Fruit fly (Drosophila melanogaster): Measurements from ENCODE around the gene wts.
A peak's percentile ranks its signal among the peaks of the same experiment; 100 is the strongest.

Gene wts

DNA sequence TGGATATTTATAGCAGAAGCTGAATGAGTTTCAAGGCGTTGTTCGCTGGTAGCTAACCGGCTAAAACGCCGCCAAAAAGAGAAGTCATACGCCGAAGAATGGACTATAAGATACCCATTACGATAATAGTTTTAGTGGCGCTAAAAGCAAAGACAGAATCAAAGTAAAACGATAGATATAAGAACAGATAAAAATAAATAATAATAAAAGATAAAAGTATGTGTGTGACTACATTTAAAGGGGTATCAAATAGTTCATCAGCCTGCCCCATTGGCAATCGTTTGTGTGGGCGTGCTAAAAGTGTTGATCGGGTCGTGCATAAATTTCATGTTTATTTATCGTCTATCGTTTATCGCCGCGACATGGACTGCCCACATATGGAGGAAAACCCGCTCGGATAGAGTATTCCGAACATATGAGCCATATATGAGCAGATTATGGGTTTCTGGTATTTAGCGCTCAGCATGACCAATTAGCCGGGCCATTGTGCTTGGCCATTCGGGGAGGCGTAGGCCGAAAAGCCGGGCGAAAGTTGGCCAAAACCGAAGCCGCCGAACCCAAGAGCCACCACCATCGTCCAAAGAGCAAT lies 9.0 kb downstream of the wts start (continued):
- TF ChIP-seq CG7786 (GFP tag; optimal IDR thresholded peaks at IDR 0.05) (no peak), Lhr (GFP tag; optimal IDR thresholded peaks at IDR 0.05) (no peak), CG3726 (GFP tag; IDR thresholded peaks at IDR 0.05) (peak; percentile 37; the same call in 1 of the 3 replicates), gcm (GFP tag; optimal IDR thresholded peaks at IDR 0.05) (peak; percentile 52), CG12942 (GFP tag; optimal IDR thresholded peaks at IDR 0.05) (peak; percentile 50), Stat92E (GFP tag; optimal IDR thresholded peaks at IDR 0.05) (no peak), gt (GFP tag; IDR thresholded peaks at IDR 0.05) (no peak), lab (GFP tag; optimal IDR thresholded peaks at IDR 0.05) (peak; percentile 73), fd3F (GFP tag; optimal IDR thresholded peaks at IDR 0.05) (peak; percentile 65), CG14441 (GFP tag; IDR thresholded peaks at IDR 0.05) (peak; percentile 86), tna (GFP tag; IDR thresholded peaks at IDR 0.05; ENCODE audit: partially characterized antibody) (peak; percentile 29; the same call in 1 of the 2 replicates), chinmo (GFP tag; IDR thresholded peaks at IDR 0.05; ENCODE audit: partially characterized antibody) (0 out of 4 replicates have a peak, but pooled peaks have one; percentile 24), lbe (GFP tag; optimal IDR thresholded peaks at IDR 0.05) (no peak), CG11247 (GFP tag; IDR thresholded peaks at IDR 0.05) (peak; percentile 65), C15 (GFP tag; IDR thresholded peaks at IDR 0.05) (no peak), CG18599 (GFP tag; optimal IDR thresholded peaks at IDR 0.05) (peak; percentile 62), sim (GFP tag; IDR thresholded peaks at IDR 0.05) (no peak), CG15601 (tag; optimal IDR thresholded peaks at IDR 0.05) (peak; percentile 15), CG2120 (GFP tag; optimal IDR thresholded peaks at IDR 0.05) (peak; percentile 69), Atf6 (GFP tag; IDR thresholded peaks at IDR 0.05) (peak; percentile 81), mam (GFP tag; optimal IDR thresholded peaks at IDR 0.05) (peak; percentile 50), Taf1 (GFP tag; IDR thresholded peaks at IDR 0.05) (no peak), H15 (GFP tag; IDR thresholded peaks at IDR 0.05) (peak; percentile 63; the same call in 1 of the 3 replicates), Dip2 (GFP tag; IDR thresholded peaks at IDR 0.05) (no peak), Dref (GFP tag; IDR thresholded peaks at IDR 0.05) (0 out of 2 replicates have a peak, but pooled peaks have one; percentile 4), repo (GFP tag; optimal IDR thresholded peaks at IDR 0.05) (no peak), Atf3 (GFP tag; optimal IDR thresholded peaks at IDR 0.05) (no peak), CG7357 (GFP tag; IDR thresholded peaks at IDR 0.05) (peak; percentile 44; the same call in 1 of the 3 replicates), CG12299 (tag; optimal IDR thresholded peaks at IDR 0.05) (no peak), bbx (GFP tag; IDR thresholded peaks at IDR 0.05; ENCODE audit: partially characterized antibody) (0 out of 2 replicates have a peak, but pooled peaks have one; percentile 17), corto (GFP tag; optimal IDR thresholded peaks at IDR 0.05) (no peak), CG1603 (tag; optimal IDR thresholded peaks at IDR 0.05) (peak; percentile 31), Myb (GFP tag; optimal IDR thresholded peaks at IDR 0.05) (no peak), CG2889 (GFP tag; IDR thresholded peaks at IDR 0.05) (peak; percentile 59; the same call in 1 of the 3 replicates), CG31224 (GFP tag; IDR thresholded peaks at IDR 0.05) (peak; percentile 61; the same call in 1 of the 2 replicates), Fer2 (tag; optimal IDR thresholded peaks at IDR 0.05) (peak; percentile 8), B-H2 (GFP tag; optimal IDR thresholded peaks at IDR 0.05) (no peak), Ada2b (GFP tag; IDR thresholded peaks at IDR 0.05) (peak; percentile 73), Elba2 (GFP tag; optimal IDR thresholded peaks at IDR 0.05) (no peak), Side (GFP tag; optimal IDR thresholded peaks at IDR 0.05) (no peak), ewg (GFP tag; optimal IDR thresholded peaks at IDR 0.05) (peak; percentile 34), p53 (GFP tag; optimal IDR thresholded peaks at IDR 0.05) (peak; percentile 7), CG18764 (GFP tag; optimal IDR thresholded peaks at IDR 0.05) (peak; percentile 48), lola (GFP tag; optimal IDR thresholded peaks at IDR 0.05) (peak in 1 of 3 experiments; percentile 1), CG12104 (GFP tag; optimal IDR thresholded peaks at IDR 0.05) (peak; percentile 13), h (optimal IDR thresholded peaks at IDR 0.05) (no peak), cato (GFP tag; optimal IDR thresholded peaks at IDR 0.05; ENCODE audit: borderline replicate concordance) (no peak), sob (GFP tag; IDR thresholded peaks at IDR 0.05) (peak; percentile 79), klu (GFP tag; IDR thresholded peaks at IDR 0.05) (peak; percentile 63), slp2 (GFP tag; optimal IDR thresholded peaks at IDR 0.05) (no peak)

All from whole organism, embryonic.